Worm (Caenorhabditis elegans) whole organism, late embryonic: ENCODE results near the gene T09A5.14.

Experiments
- ama-1 ChIP-seq: fragments of 150-350 bp; optimal IDR thresholded peaks from 2 replicates; lab custom pipeline; 2014
- ceh-9 ChIP-seq: sonication (generic microtip); optimal IDR thresholded peaks from 2 replicates; lab custom pipeline; 2016; ENCODE audit warnings: mild to moderate bottlenecking, missing genetic modification characterization, inconsistent platforms, missing compliant biosample characterization
- gmeb-2 ChIP-seq: sonication (generic microtip); optimal IDR thresholded peaks from 2 replicates; lab custom pipeline; 2016; ENCODE audit warnings: missing genetic modification characterization, inconsistent platforms, missing compliant biosample characterization
- lim-6 ChIP-seq: sonication (generic microtip); optimal IDR thresholded peaks from 2 replicates; lab custom pipeline; 2016; ENCODE audit warnings: missing genetic modification characterization, missing compliant biosample characterization
- mec-3 ChIP-seq: sonication (generic microtip); optimal IDR thresholded peaks from 2 replicates; lab custom pipeline; 2016; ENCODE audit warnings: borderline replicate concordance, missing genetic modification characterization, missing compliant biosample characterization
- nfya-1 ChIP-seq: sonication (generic microtip); optimal IDR thresholded peaks from 2 replicates; lab custom pipeline; 2017; ENCODE audit warnings: missing genetic modification characterization, mild to moderate bottlenecking, missing compliant biosample characterization, antibody characterized with exemption, moderate library complexity
- tbx-2 ChIP-seq: sonication (generic microtip); optimal IDR thresholded peaks from 2 replicates; lab custom pipeline; 2016; ENCODE audit warnings: missing genetic modification characterization, missing compliant biosample characterization
- tbx-7 ChIP-seq: sonication (generic microtip); optimal IDR thresholded peaks from 2 replicates; lab custom pipeline; 2016; ENCODE audit warnings: missing genotype, missing genetic modification characterization, missing compliant biosample characterization

- no peak for TF ChIP-seq ama-1
- no peak for TF ChIP-seq tbx-7 (tag; lab: Kevin White, UChicago)
- no peak for TF ChIP-seq lim-6 (tag; lab: Kevin White, UChicago)
- TF ChIP-seq mec-3 (tag; lab: Kevin White, UChicago), result no peak
- TF ChIP-seq ceh-9 (tag; lab: Kevin White, UChicago), result no peak
- TF ChIP-seq tbx-2 (tag; lab: Kevin White, UChicago), result no peak
- no peak for TF ChIP-seq gmeb-2 (tag; lab: Kevin White, UChicago)
- no peak for TF ChIP-seq nfya-1
Observed at ce11 chrII:7806054-7806453, 26.1 kb upstream of the T09A5.14 start.
